Worm (Caenorhabditis elegans) whole organism, L1 larva: ENCODE data around the gene F56D6.18.
A peak's percentile ranks its signal among the peaks of the same experiment; 100 is the strongest.

Experiments
- C04F5.9 ChIP-seq: sonication (generic microtip); optimal IDR thresholded peaks from 2 replicates; lab custom pipeline; 2016; ENCODE audit warnings: missing genetic modification characterization, missing compliant biosample characterization
- C34B4.2 ChIP-seq: sonication (generic microtip); optimal IDR thresholded peaks from 2 replicates; lab custom pipeline; 2017; ENCODE audit warnings: mild to moderate bottlenecking, missing genetic modification characterization, missing compliant biosample characterization
- F16B12.6 ChIP-seq: fragments of 150-350 bp; optimal IDR thresholded peaks from 2 replicates; lab custom pipeline; 2014; ENCODE audit warnings: missing biosample characterization, missing genetic modification characterization
- aha-1 ChIP-seq: fragments of 150-350 bp; optimal IDR thresholded peaks from 2 replicates; lab custom pipeline; 2014; ENCODE audit warnings: missing biosample characterization, missing genetic modification characterization
- alr-1 ChIP-seq: fragments of 200-800 bp; sonication (Bioruptor generic); optimal IDR thresholded peaks from 2 replicates; lab custom pipeline; 2018; ENCODE audit warnings: borderline replicate concordance, mild to moderate bottlenecking, missing genetic modification characterization, missing compliant biosample characterization
- aly-2 ChIP-seq: fragments of 150-350 bp; optimal IDR thresholded peaks from 2 replicates; lab custom pipeline; 2014; ENCODE audit warnings: missing biosample characterization, missing genetic modification characterization
- ama-1 ChIP-seq: fragments of 150-350 bp; optimal IDR thresholded peaks from 2 replicates; lab custom pipeline; 2014
- blmp-1 ChIP-seq: fragments of 150-350 bp; optimal IDR thresholded peaks from 2 replicates; lab custom pipeline; 2014; ENCODE audit warnings: missing biosample characterization, missing genetic modification characterization
- ceh-8 ChIP-seq: fragments of 200-800 bp; sonication (Bioruptor generic); optimal IDR thresholded peaks from 2 replicates; lab custom pipeline; 2018; ENCODE audit warnings: mild to moderate bottlenecking, missing genetic modification characterization, moderate library complexity, missing compliant biosample characterization
- ceh-82 ChIP-seq, 3 experiments: fragments of 150-350 bp in 1 of 3; sonication (generic microtip) in 2 of 3; optimal IDR thresholded peaks; 2 replicates each; lab custom pipeline; 2014 to 2017; ENCODE audit warnings: missing biosample characterization in 3 of 3, missing genetic modification characterization in 3 of 3
- ceh-88 ChIP-seq: fragments of 200-800 bp; sonication (Bioruptor generic); IDR thresholded peaks from 2 replicates; pipeline ENCODE4 v1.3.6; 2022; ENCODE audit warnings: missing genetic modification characterization, missing compliant biosample characterization
- ces-1 ChIP-seq: fragments of 150-350 bp; optimal IDR thresholded peaks from 2 replicates; lab custom pipeline; 2014; ENCODE audit warnings: missing biosample characterization, missing genetic modification reagents, missing genetic modification characterization
- dsc-1 ChIP-seq: sonication (generic microtip); optimal IDR thresholded peaks from 2 replicates; lab custom pipeline; 2016; ENCODE audit warnings: mild to moderate bottlenecking, missing genetic modification characterization, missing compliant biosample characterization
- efl-1 ChIP-seq, 4 experiments: fragments of 150-350 bp; optimal IDR thresholded peaks in 3 of 4; peaks in 1 of 4; 1 replicate in 1 of 4; 2 replicates in 3 of 4; lab custom pipeline; 2014; ENCODE audit warnings: missing biosample characterization in 2 of 4, missing genetic modification characterization in 2 of 4, missing genetic modification reagents in 2 of 4
- efl-3 ChIP-seq: fragments of 200-800 bp; sonication (Bioruptor generic); optimal IDR thresholded peaks from 2 replicates; lab custom pipeline; 2018; ENCODE audit warnings: mild to moderate bottlenecking, missing genetic modification characterization, missing compliant biosample characterization
- elt-2 ChIP-seq: sonication (generic microtip); optimal IDR thresholded peaks from 2 replicates; lab custom pipeline; 2016; ENCODE audit warnings: missing genetic modification characterization, mild to moderate bottlenecking, inconsistent platforms, missing compliant biosample characterization, missing genetic modification reagents
- ets-5 ChIP-seq: fragments of 200-800 bp; sonication (Bioruptor generic); IDR thresholded peaks from 2 replicates; pipeline ENCODE4 v1.3.6; 2022; ENCODE audit warnings: missing genetic modification characterization, missing compliant biosample characterization
- fkh-10 ChIP-seq: sonication (generic microtip); optimal IDR thresholded peaks from 2 replicates; lab custom pipeline; 2017; ENCODE audit warnings: missing biosample characterization, missing genetic modification reagents, missing genetic modification characterization
- hlh-17 ChIP-seq: fragments of 200-800 bp; sonication (Bioruptor generic); optimal IDR thresholded peaks from 2 replicates; lab custom pipeline; 2018; ENCODE audit warnings: missing genetic modification characterization, mild to moderate bottlenecking, missing compliant biosample characterization, moderate library complexity, borderline replicate concordance
- hpl-2 ChIP-seq: fragments of 150-350 bp; optimal IDR thresholded peaks from 2 replicates; lab custom pipeline; 2014; ENCODE audit warnings: missing biosample characterization, missing genetic modification reagents, missing genetic modification characterization
- jun-1 ChIP-seq: fragments of 150-350 bp; optimal IDR thresholded peaks from 2 replicates; lab custom pipeline; 2014; ENCODE audit warnings: missing biosample characterization, missing genetic modification reagents, missing genetic modification characterization
- lin-14 ChIP-seq: fragments of 200-800 bp; sonication (Bioruptor generic); optimal IDR thresholded peaks from 2 replicates; lab custom pipeline; 2018; ENCODE audit warnings: mild to moderate bottlenecking, missing genetic modification characterization, moderate library complexity, missing compliant biosample characterization
- lin-35 ChIP-seq, 2 experiments: fragments of 150-350 bp; optimal IDR thresholded peaks; 2 replicates each; lab custom pipeline; 2014; ENCODE audit warnings: missing biosample characterization in 2 of 2, missing genetic modification characterization in 2 of 2, missing genetic modification reagents in 2 of 2
- lir-3 ChIP-seq: sonication (generic microtip); optimal IDR thresholded peaks from 2 replicates; lab custom pipeline; 2016; ENCODE audit warnings: mild to moderate bottlenecking, missing genetic modification characterization, moderate library complexity, missing compliant biosample characterization; ENCODE audit not compliant: poor library complexity
- mdl-1 ChIP-seq, 2 experiments: fragments of 150-350 bp; optimal IDR thresholded peaks; 2 replicates each; lab custom pipeline; 2014 to 2017; ENCODE audit warnings: missing biosample characterization in 2 of 2, missing genetic modification characterization in 2 of 2, inconsistent platforms in 1 of 2
- mef-2 ChIP-seq: fragments of 150-350 bp; optimal IDR thresholded peaks from 2 replicates; lab custom pipeline; 2014; ENCODE audit warnings: missing biosample characterization, missing genetic modification characterization
- mep-1 ChIP-seq: fragments of 150-350 bp; optimal IDR thresholded peaks from 2 replicates; lab custom pipeline; 2014; ENCODE audit warnings: missing biosample characterization, missing genetic modification characterization
- nhr-11 ChIP-seq: fragments of 150-350 bp; optimal IDR thresholded peaks from 2 replicates; lab custom pipeline; 2014; ENCODE audit warnings: missing biosample characterization, missing genetic modification characterization
- nhr-12 ChIP-seq: sonication (generic microtip); optimal IDR thresholded peaks from 2 replicates; lab custom pipeline; 2017; ENCODE audit warnings: missing biosample characterization, missing genetic modification characterization
- nhr-19 ChIP-seq: fragments of 200-800 bp; sonication (Bioruptor generic); conservative IDR thresholded peaks from 2 replicates; pipeline ENCODE4 v1.3.6; 2022; ENCODE audit warnings: missing genetic modification characterization, missing compliant biosample characterization
- nhr-20 ChIP-seq: sonication (generic microtip); optimal IDR thresholded peaks from 2 replicates; lab custom pipeline; 2016; ENCODE audit warnings: mild to moderate bottlenecking, missing genetic modification characterization, missing compliant biosample characterization
- nhr-71 ChIP-seq: sonication (generic microtip); optimal IDR thresholded peaks from 2 replicates; lab custom pipeline; 2016; ENCODE audit warnings: mild to moderate bottlenecking, missing genetic modification characterization, moderate library complexity, missing compliant biosample characterization
- nhr-84 ChIP-seq: sonication (generic microtip); optimal IDR thresholded peaks from 2 replicates; lab custom pipeline; 2017; ENCODE audit warnings: missing biosample characterization, missing genetic modification characterization
- nhr-85 ChIP-seq: sonication (generic microtip); peaks from one replicate; lab custom pipeline; 2016; ENCODE audit warnings: missing genetic modification characterization, inconsistent platforms, missing compliant biosample characterization
- nhr-90 ChIP-seq: sonication (generic microtip); optimal IDR thresholded peaks from 2 replicates; lab custom pipeline; 2016; ENCODE audit warnings: mild to moderate bottlenecking, missing genetic modification characterization, missing compliant biosample characterization; ENCODE audit not compliant: poor library complexity
- pag-3 ChIP-seq: sonication (generic microtip); optimal IDR thresholded peaks from 2 replicates; lab custom pipeline; 2017; ENCODE audit warnings: missing genetic modification characterization, mild to moderate bottlenecking, missing compliant biosample characterization, antibody characterized with exemption, borderline replicate concordance; ENCODE audit not compliant: insufficient read depth
- pax-3 ChIP-seq: fragments of 200-800 bp; sonication (Bioruptor generic); optimal IDR thresholded peaks from 2 replicates; lab custom pipeline; 2018; ENCODE audit warnings: mild to moderate bottlenecking, missing genetic modification characterization, moderate library complexity, missing compliant biosample characterization
- skn-1 ChIP-seq: fragments of 150-350 bp; optimal IDR thresholded peaks from 2 replicates; lab custom pipeline; 2014; ENCODE audit warnings: missing biosample characterization, missing genetic modification characterization
- sox-4 ChIP-seq: sonication (generic microtip); optimal IDR thresholded peaks from 2 replicates; lab custom pipeline; 2016; ENCODE audit warnings: missing genetic modification characterization, missing compliant biosample characterization
- sptf-1 ChIP-seq: fragments of 150-350 bp; optimal IDR thresholded peaks from 2 replicates; lab custom pipeline; 2014; ENCODE audit warnings: missing biosample characterization, missing genetic modification characterization
- sup-37 ChIP-seq: fragments of 200-800 bp; sonication (Bioruptor generic); optimal IDR thresholded peaks from 2 replicates; lab custom pipeline; 2018; ENCODE audit warnings: mild to moderate bottlenecking, missing genetic modification characterization, missing compliant biosample characterization
- tlp-1 ChIP-seq: fragments of 150-350 bp; optimal IDR thresholded peaks from 2 replicates; lab custom pipeline; 2014; ENCODE audit warnings: missing biosample characterization, missing genetic modification characterization
- unc-30 ChIP-seq: sonication (generic microtip); optimal IDR thresholded peaks from 2 replicates; lab custom pipeline; 2017; ENCODE audit warnings: missing biosample characterization, missing genetic modification characterization
- unc-86 ChIP-seq: sonication (generic microtip); optimal IDR thresholded peaks from 2 replicates; lab custom pipeline; 2016; ENCODE audit warnings: missing genetic modification characterization, missing compliant biosample characterization
- unc-98 ChIP-seq: fragments of 200-800 bp; sonication (Bioruptor generic); IDR thresholded peaks from 2 replicates; pipeline ENCODE4 v1.3.6; 2022; ENCODE audit warnings: missing genetic modification characterization, missing compliant biosample characterization
- zip-4 ChIP-seq: fragments of 200-800 bp; sonication (Bioruptor generic); optimal IDR thresholded peaks from 2 replicates; lab custom pipeline; 2018; ENCODE audit warnings: mild to moderate bottlenecking, missing genetic modification characterization, moderate library complexity, missing compliant biosample characterization

F56D6.18 gene

ce11 chrIV:3869875-3870274, 41.9 kb downstream of the F56D6.18 start:
- TF ChIP-seq alr-1 (no peak), elt-2 (tag; lab: Kevin White, UChicago) (no peak), nhr-85 (peak; percentile 46), dsc-1 (tag; lab: Kevin White, UChicago) (no peak), nhr-71 (no peak), blmp-1 (tag; lab: Kevin White, UChicago) (peak; percentile 93), nhr-19 (no peak)

- peak; percentile 82 for TF ChIP-seq blmp-1 (tag; lab: Kevin White, UChicago)
- no peak for TF ChIP-seq hlh-17 (GFP tag; lab: Kevin White, UChicago)
- no peak for TF ChIP-seq mdl-1 (tag; optimal IDR thresholded peaks at IDR 0.05; lab: Kevin White, UChicago)
- no peak for TF ChIP-seq efl-1 (optimal IDR thresholded peaks at IDR 0.05; lab: Kevin White, UChicago)
- peak in 1 of 2 experiments; percentile 83 for TF ChIP-seq efl-1 (GFP tag; optimal IDR thresholded peaks at IDR 0.05 in 1 of 2; lab: Kevin White, UChicago)
- TF ChIP-seq ceh-88 (GFP tag; lab: Robert Waterston, UW), result no peak
- no peak for TF ChIP-seq F16B12.6 (tag; lab: Kevin White, UChicago)
- no peak for TF ChIP-seq aly-2 (tag; lab: Kevin White, UChicago)
- TF ChIP-seq ceh-82 (tag; optimal IDR thresholded peaks at IDR 0.05; lab: Kevin White, UChicago), result no peak
- no peak for TF ChIP-seq nhr-90 (tag; lab: Kevin White, UChicago)
- TF ChIP-seq nhr-12 (tag; lab: Kevin White, UChicago), result no peak
- TF ChIP-seq, all 84 proteins: peak for 2
These were observed 44.5 kb downstream of the F56D6.18 start, which contains the start of gene F37C4.4 for ce11 chrIV:3867252-3867651. TSS of gene F37C4.4 (plus strand) at chrIV:3867309.

ce11 chrIV:3866018-3866417, 45.7 kb downstream of the F56D6.18 start:
- TF ChIP-seq mep-1 (tag; lab: Kevin White, UChicago) (no peak), tlp-1 (no peak), fkh-10 (GFP tag; lab: Kevin White, UChicago) (no peak), F16B12.6 (tag; lab: Kevin White, UChicago) (no peak), efl-1 (optimal IDR thresholded peaks at IDR 0.05; lab: Kevin White, UChicago) (no peak), efl-1 (GFP tag; optimal IDR thresholded peaks at IDR 0.05 in 1 of 2; lab: Kevin White, UChicago) (peak in 1 of 2 experiments; percentile 68), nhr-71 (peak; percentile 18), unc-98 (GFP tag; lab: Robert Waterston, UW) (no peak), aly-2 (tag; lab: Kevin White, UChicago) (no peak), skn-1 (tag; lab: Kevin White, UChicago) (no peak), ceh-8 (GFP tag; lab: Kevin White, UChicago) (no peak), alr-1 (no peak), C34B4.2 (tag; lab: Kevin White, UChicago) (no peak), ces-1 (GFP tag; lab: Kevin White, UChicago) (no peak), nhr-12 (tag; lab: Kevin White, UChicago) (no peak), ceh-88 (GFP tag; lab: Robert Waterston, UW) (no peak), blmp-1 (tag; lab: Kevin White, UChicago) (peak; percentile 71), C04F5.9 (tag; lab: Kevin White, UChicago) (no peak), ets-5 (GFP tag; lab: Robert Waterston, UW) (no peak), hpl-2 (GFP tag; lab: Kevin White, UChicago) (no peak), pag-3 (tag; lab: Kevin White, UChicago) (no peak), sup-37 (GFP tag; lab: Kevin White, UChicago) (no peak), nhr-85 (peak; percentile 80), nhr-84 (tag; lab: Kevin White, UChicago) (no peak), unc-86 (tag; lab: Kevin White, UChicago) (no peak), sptf-1 (tag; lab: Kevin White, UChicago) (no peak), aha-1 (tag; lab: Kevin White, UChicago) (no peak), sox-4 (tag; lab: Kevin White, UChicago) (no peak), ama-1 (lab: Kevin White, UChicago) (no peak), nhr-11 (no peak), zip-4 (GFP tag; lab: Kevin White, UChicago) (no peak), lin-14 (GFP tag; lab: Kevin White, UChicago) (peak; percentile 16), lin-35 (GFP tag; optimal IDR thresholded peaks at IDR 0.05; lab: Kevin White, UChicago) (peak in 1 of 2 experiments; percentile 50), unc-30 (tag; lab: Kevin White, UChicago) (no peak), nhr-19 (no peak), lir-3 (tag; lab: Kevin White, UChicago) (no peak), hlh-17 (GFP tag; lab: Kevin White, UChicago) (no peak), efl-3 (GFP tag; lab: Kevin White, UChicago) (no peak), elt-2 (tag; lab: Kevin White, UChicago) (peak; percentile 21), jun-1 (tag; lab: Kevin White, UChicago) (no peak), mef-2 (no peak), nhr-20 (tag; lab: Kevin White, UChicago) (peak; percentile 19), pax-3 (tag; lab: Kevin White, UChicago) (no peak)
